Worm (Caenorhabditis elegans) whole organism, L3 larva: ENCODE measurements around the gene F16G10.1.

Experiments
- R02D3.7 ChIP-seq: fragments of 150-350 bp; optimal IDR thresholded peaks from 2 replicates; lab custom pipeline; 2014; ENCODE audit warnings: missing biosample characterization, missing genetic modification characterization
- ama-1 ChIP-seq: fragments of 150-350 bp; optimal IDR thresholded peaks from 2 replicates; lab custom pipeline; 2018
- ceh-16 ChIP-seq: sonication (generic microtip); optimal IDR thresholded peaks from 2 replicates; lab custom pipeline; 2017; ENCODE audit warnings: missing biosample characterization, missing genetic modification characterization
- ceh-82 ChIP-seq: fragments of 150-350 bp; optimal IDR thresholded peaks from 2 replicates; lab custom pipeline; 2014; ENCODE audit warnings: missing biosample characterization, missing genetic modification characterization
- egl-27 ChIP-seq: sonication (generic microtip); optimal IDR thresholded peaks from 4 replicates; lab custom pipeline; 2017; ENCODE audit warnings: missing biosample characterization, missing genetic modification reagents, missing genetic modification characterization
- mdl-1 ChIP-seq: fragments of 150-350 bp; optimal IDR thresholded peaks from 2 replicates; lab custom pipeline; 2014; ENCODE audit warnings: missing biosample characterization, missing genetic modification characterization
- mml-1 ChIP-seq: fragments of 150-350 bp; sonication (generic microtip); optimal IDR thresholded peaks from 3 replicates; lab custom pipeline; 2014; ENCODE audit warnings: missing biosample characterization, missing genetic modification characterization
- nhr-11 ChIP-seq: fragments of 150-350 bp; optimal IDR thresholded peaks from 2 replicates; lab custom pipeline; 2014; ENCODE audit warnings: missing biosample characterization, missing genetic modification characterization
- nhr-12 ChIP-seq: fragments of 150-350 bp; optimal IDR thresholded peaks from 2 replicates; lab custom pipeline; 2014; ENCODE audit warnings: missing biosample characterization, missing genetic modification characterization
- nhr-28 ChIP-seq: fragments of 150-350 bp; optimal IDR thresholded peaks from 2 replicates; lab custom pipeline; 2014; ENCODE audit warnings: missing biosample characterization, missing genetic modification characterization
- nhr-67 ChIP-seq: fragments of 150-350 bp; optimal IDR thresholded peaks from 2 replicates; lab custom pipeline; 2014; ENCODE audit warnings: missing biosample characterization, missing genetic modification characterization
- pqm-1 ChIP-seq: fragments of 150-350 bp; optimal IDR thresholded peaks from 2 replicates; lab custom pipeline; 2017; ENCODE audit warnings: missing biosample characterization, missing genetic modification characterization, inconsistent platforms
- unc-62 ChIP-seq: fragments of 150-350 bp; sonication (generic microtip); optimal IDR thresholded peaks from 4 replicates; lab custom pipeline; 2014; ENCODE audit warnings: missing biosample characterization, missing genetic modification reagents, missing genetic modification characterization

DNA sequence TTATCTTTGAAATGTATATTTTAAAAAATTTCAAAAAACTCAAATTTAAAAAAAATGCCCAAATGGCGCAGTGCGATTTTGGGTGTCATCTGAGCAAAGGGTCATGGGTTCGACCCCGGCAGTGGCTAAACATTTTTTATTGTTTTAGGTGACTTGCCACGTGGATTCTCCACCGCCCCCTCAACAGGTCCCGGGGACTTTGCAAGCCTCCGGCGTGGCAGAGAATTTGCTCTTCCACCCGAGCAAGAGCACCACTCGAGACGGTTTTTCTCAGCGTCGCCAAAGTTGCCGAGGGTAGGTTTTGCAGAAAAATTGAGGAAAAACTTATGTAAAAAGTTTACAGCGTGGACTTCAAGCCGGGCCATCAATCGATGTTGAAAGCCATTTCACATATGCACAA is 41.1 kb downstream of the F16G10.1 start:
- TF ChIP-seq ceh-16 (tag; lab: Kevin White, UChicago) = no peak
- no peak for TF ChIP-seq ceh-82 (tag; lab: Kevin White, UChicago)
- TF ChIP-seq nhr-11 (tag; lab: Kevin White, UChicago) = no peak
- no peak for TF ChIP-seq ama-1 (lab: Kevin White, UChicago)
- TF ChIP-seq nhr-67 = no peak
- TF ChIP-seq unc-62 (GFP tag; lab: Kevin White, UChicago) = no peak
- no peak for TF ChIP-seq R02D3.7 (tag; lab: Kevin White, UChicago)
- no peak for TF ChIP-seq egl-27 (tag; lab: Kevin White, UChicago)
- no peak for TF ChIP-seq pqm-1 (tag; lab: Kevin White, UChicago)
- TF ChIP-seq nhr-28 (tag; lab: Kevin White, UChicago) = no peak
- no peak for TF ChIP-seq mdl-1
- TF ChIP-seq nhr-12 = no peak
- no peak for TF ChIP-seq mml-1 (tag; lab: Kevin White, UChicago)
